Worm (Caenorhabditis elegans) whole organism, mixed stage, embryonic: ENCODE results near the gene B0416.5.

Experiments
- bed-3 ChIP-seq: fragments of 200-800 bp; sonication (Bioruptor generic); optimal IDR thresholded peaks from 3 replicates; lab custom pipeline; 2018; ENCODE audit warnings: mild to moderate bottlenecking, missing genetic modification characterization, moderate library complexity, missing compliant biosample characterization
- cnd-1 ChIP-seq: fragments of 200-800 bp; sonication (Bioruptor generic); optimal IDR thresholded peaks from 2 replicates; lab custom pipeline; 2018; ENCODE audit warnings: mild to moderate bottlenecking, missing genetic modification characterization, missing compliant biosample characterization
- elt-1 ChIP-seq: sonication (generic microtip); optimal IDR thresholded peaks from 2 replicates; lab custom pipeline; 2017; ENCODE audit warnings: missing genetic modification characterization, mild to moderate bottlenecking, missing compliant biosample characterization, antibody characterized with exemption, moderate library complexity, borderline replicate concordance; ENCODE audit not compliant: insufficient read depth
- mep-1 ChIP-seq: fragments of 150-350 bp; optimal IDR thresholded peaks from 2 replicates; lab custom pipeline; 2017; ENCODE audit warnings: missing biosample characterization, missing genetic modification reagents, missing genetic modification characterization, inconsistent platforms
- snpc-4 ChIP-seq: fragments of 150-350 bp; optimal IDR thresholded peaks from 2 replicates; lab custom pipeline; 2014; ENCODE audit warnings: missing biosample characterization, missing genetic modification characterization

- TF ChIP-seq cnd-1 (tag; lab: Kevin White, UChicago) = no peak
- no peak for TF ChIP-seq snpc-4 (tag; lab: Kevin White, UChicago)
- no peak for TF ChIP-seq bed-3 (GFP tag; lab: Kevin White, UChicago)
- no peak for TF ChIP-seq elt-1
- TF ChIP-seq mep-1 (tag; lab: Kevin White, UChicago) = no peak
Observed at ce11 chrX:9268373-9268772, 2.3 kb downstream of the B0416.5 start.
